Fruit fly (Drosophila melanogaster) whole organism, embryonic: Measurements from ENCODE around the gene eya.
A peak's percentile ranks its signal among the peaks of the same experiment; 100 is the strongest.

Experiments
- Awh ChIP-seq: fragments of 200-800 bp; sonication (Bioruptor generic); IDR thresholded peaks from 2 replicates; pipeline ENCODE4, ENCODE4 v1.3.6; 2022; ENCODE audit warnings: missing biosample characterization, missing genetic modification characterization
- B-H1 ChIP-seq: fragments of 200-800 bp; sonication (Bioruptor generic); IDR thresholded peaks from 3 replicates; pipeline ENCODE4 v1.3.6; 2022; ENCODE audit warnings: missing biosample characterization, missing genetic modification characterization
- C15 ChIP-seq: fragments of 200-800 bp; sonication (Bioruptor generic); IDR thresholded peaks from 3 replicates; pipeline ENCODE4 v1.3.6; 2022; ENCODE audit warnings: missing biosample characterization, missing genetic modification characterization
- CG10274 ChIP-seq: fragments of 200-800 bp; sonication (Bioruptor generic); optimal IDR thresholded peaks from 3 replicates; lab custom pipeline; 2017; ENCODE audit warnings: missing biosample characterization, mild to moderate bottlenecking, missing genetic modification characterization
- CG13624 ChIP-seq: fragments of 200-800 bp; sonication (Bioruptor generic); optimal IDR thresholded peaks from 2 replicates; lab custom pipeline; 2016; ENCODE audit warnings: missing biosample characterization, missing genetic modification characterization
- CG14965 ChIP-seq: fragments of 200-800 bp; sonication (Bioruptor generic); optimal IDR thresholded peaks from 2 replicates; lab custom pipeline; 2016; ENCODE audit warnings: missing biosample characterization, missing genetic modification characterization, borderline replicate concordance
- CG1603 ChIP-seq: fragments of 200-800 bp; sonication (Bioruptor generic); optimal IDR thresholded peaks from 2 replicates; lab custom pipeline; 2019; ENCODE audit warnings: missing biosample characterization, mild to moderate bottlenecking, missing genetic modification characterization, moderate library complexity
- CG17328 ChIP-seq: fragments of 200-800 bp; sonication (Bioruptor generic); IDR thresholded peaks from 2 replicates; pipeline ENCODE4 v1.3.6; 2022; ENCODE audit warnings: missing biosample characterization, missing genetic modification characterization
- CG17802 ChIP-seq: fragments of 200-800 bp; sonication (Bioruptor generic); optimal IDR thresholded peaks from 2 replicates; lab custom pipeline; 2018; ENCODE audit warnings: missing biosample characterization, mild to moderate bottlenecking, missing genetic modification characterization, moderate library complexity
- CG1832 ChIP-seq: fragments of 200-800 bp; sonication (Bioruptor generic); optimal IDR thresholded peaks from 2 replicates; lab custom pipeline; 2017; ENCODE audit warnings: missing biosample characterization, mild to moderate bottlenecking, missing genetic modification characterization, inconsistent platforms
- CG18619 ChIP-seq: fragments of 200-800 bp; sonication (Bioruptor generic); optimal IDR thresholded peaks from 3 replicates; lab custom pipeline; 2017; ENCODE audit warnings: missing biosample characterization, mild to moderate bottlenecking, missing genetic modification characterization
- CG2120 ChIP-seq: fragments of 200-800 bp; sonication (Bioruptor generic); optimal IDR thresholded peaks from 3 replicates; lab custom pipeline; 2016; ENCODE audit warnings: missing biosample characterization, missing genetic modification characterization
- CG4282 ChIP-seq: fragments of 200-800 bp; sonication (Bioruptor generic); optimal IDR thresholded peaks from 2 replicates; lab custom pipeline; 2016; ENCODE audit warnings: missing biosample characterization, missing genetic modification characterization
- CG43689 ChIP-seq: fragments of 200-800 bp; sonication (Bioruptor generic); IDR thresholded peaks from 2 replicates; pipeline ENCODE4 v1.3.6; 2022; ENCODE audit warnings: missing biosample characterization, missing genetic modification characterization
- CG7556 ChIP-seq: fragments of 200-800 bp; sonication (Bioruptor generic); optimal IDR thresholded peaks from 2 replicates; lab custom pipeline; 2017; ENCODE audit warnings: missing biosample characterization, mild to moderate bottlenecking, missing genetic modification characterization
- CG8388 ChIP-seq: fragments of 200-800 bp; sonication (Bioruptor generic); optimal IDR thresholded peaks from 2 replicates; lab custom pipeline; 2019; ENCODE audit warnings: missing biosample characterization, mild to moderate bottlenecking, missing genetic modification characterization, moderate library complexity
- CG9876 ChIP-seq: fragments of 200-800 bp; sonication (Bioruptor generic); optimal IDR thresholded peaks from 2 replicates; lab custom pipeline; 2016; ENCODE audit warnings: missing biosample characterization, missing genetic modification characterization
- Deaf1 ChIP-seq: fragments of 200-800 bp; optimal IDR thresholded peaks from 3 replicates; lab custom pipeline; 2019; ENCODE audit warnings: missing biosample characterization, mild to moderate bottlenecking, missing genetic modification characterization, moderate library complexity
- Dfd ChIP-seq, 2 experiments: fragments of >200 bp; optimal IDR thresholded peaks; 2 replicates each; lab custom pipeline; 2017; ENCODE audit warnings: missing biosample characterization in 2 of 2, missing genetic modification characterization in 2 of 2
- Doc2 ChIP-seq: fragments of 200-800 bp; sonication (Bioruptor generic); IDR thresholded peaks from 2 replicates; pipeline ENCODE4 v1.3.6; 2022; ENCODE audit warnings: missing biosample characterization, missing genetic modification characterization
- Ets65A ChIP-seq: fragments of 200-800 bp; sonication (Bioruptor generic); peaks from one replicate; lab custom pipeline; 2016; ENCODE audit warnings: missing biosample characterization, missing genetic modification characterization
- Hr39 ChIP-seq: fragments of >200 bp; optimal IDR thresholded peaks from 2 replicates; lab custom pipeline; 2017
- NK7.1 ChIP-seq: fragments of 200-800 bp; sonication (Bioruptor generic); optimal IDR thresholded peaks from 3 replicates; lab custom pipeline; 2016; ENCODE audit warnings: missing biosample characterization, missing genetic modification characterization
- Nf-YB ChIP-seq: fragments of 200-800 bp; sonication (Bioruptor generic); optimal IDR thresholded peaks from 3 replicates; lab custom pipeline; 2019; ENCODE audit warnings: missing biosample characterization, mild to moderate bottlenecking, missing genetic modification characterization, moderate library complexity
- Nf-YC ChIP-seq: fragments of 200-800 bp; optimal IDR thresholded peaks from 3 replicates; lab custom pipeline; 2019; ENCODE audit warnings: missing biosample characterization, mild to moderate bottlenecking, missing genetic modification characterization, moderate library complexity
- Pdp1 ChIP-seq, 2 experiments: fragments of 200-800 bp; sonication (Bioruptor generic); optimal IDR thresholded peaks; 3 replicates each; lab custom pipeline; 2016; ENCODE audit warnings: missing biosample characterization in 2 of 2, missing genetic modification characterization in 2 of 2, mild to moderate bottlenecking in 1 of 2, moderate library complexity in 1 of 2
- Taf1 ChIP-seq: fragments of 200-800 bp; sonication (Bioruptor generic); IDR thresholded peaks from 2 replicates; pipeline ENCODE4 v1.3.6; 2022; ENCODE audit warnings: missing biosample characterization, missing genetic modification characterization
- ab ChIP-seq: fragments of 200-800 bp; sonication (Bioruptor generic); optimal IDR thresholded peaks from 2 replicates; lab custom pipeline; 2016; ENCODE audit warnings: missing biosample characterization, missing genetic modification characterization
- abd-A ChIP-seq: fragments of 200-800 bp; sonication (Bioruptor generic); optimal IDR thresholded peaks from 3 replicates; lab custom pipeline; 2019; ENCODE audit warnings: missing biosample characterization, mild to moderate bottlenecking, missing genetic modification characterization, moderate library complexity
- chinmo ChIP-seq: fragments of 200-800 bp; sonication (Bioruptor generic); IDR thresholded peaks from 4 replicates; pipeline ENCODE4 v1.3.6; 2022; ENCODE audit warnings: missing biosample characterization, missing genetic modification characterization; ENCODE audit not compliant: partially characterized antibody
- crol ChIP-seq: fragments of 200-800 bp; sonication (Bioruptor generic); IDR thresholded peaks from 2 replicates; pipeline ENCODE4 v1.3.6; 2022; ENCODE audit warnings: missing biosample characterization, missing genetic modification characterization
- dan ChIP-seq: fragments of 200-800 bp; sonication (Bioruptor generic); IDR thresholded peaks from 2 replicates; pipeline ENCODE4 v1.3.6; 2022; ENCODE audit warnings: missing biosample characterization, missing genetic modification characterization
- ewg ChIP-seq: fragments of 200-800 bp; sonication (Bioruptor generic); optimal IDR thresholded peaks from 3 replicates; lab custom pipeline; 2017; ENCODE audit warnings: mild to moderate bottlenecking, missing biosample characterization, missing genetic modification reagents, missing genetic modification characterization
- eyg ChIP-seq: fragments of 200-800 bp; sonication (Bioruptor generic); optimal IDR thresholded peaks from 3 replicates; lab custom pipeline; 2016; ENCODE audit warnings: missing biosample characterization, missing genetic modification characterization
- fd96Cb ChIP-seq: fragments of 200-800 bp; sonication (Bioruptor generic); optimal IDR thresholded peaks from 2 replicates; lab custom pipeline; 2018; ENCODE audit warnings: missing biosample characterization, mild to moderate bottlenecking, missing genetic modification characterization, moderate library complexity
- gce ChIP-seq: fragments of 200-800 bp; sonication (Bioruptor generic); IDR thresholded peaks from 3 replicates; pipeline ENCODE4 v1.3.6; 2022; ENCODE audit warnings: missing biosample characterization, missing genetic modification characterization
- gcm2 ChIP-seq: fragments of 200-800 bp; sonication (Bioruptor generic); optimal IDR thresholded peaks from 2 replicates; lab custom pipeline; 2016; ENCODE audit warnings: missing biosample characterization, missing genetic modification characterization
- grn ChIP-seq: fragments of 200-800 bp; sonication (Bioruptor generic); optimal IDR thresholded peaks from 3 replicates; lab custom pipeline; 2017; ENCODE audit warnings: missing biosample characterization, missing genetic modification characterization
- gt ChIP-seq: fragments of 200-800 bp; sonication (Bioruptor generic); IDR thresholded peaks from 2 replicates; pipeline ENCODE4 v1.3.6; 2022; ENCODE audit warnings: missing biosample characterization, missing genetic modification characterization
- hth ChIP-seq: fragments of >200 bp; optimal IDR thresholded peaks from 2 replicates; lab custom pipeline; 2017; ENCODE audit warnings: inconsistent platforms
- insv ChIP-seq, 2 experiments: fragments of 200-800 bp; sonication (Bioruptor generic); optimal IDR thresholded peaks; 3 replicates each; lab custom pipeline; 2016 to 2018; ENCODE audit warnings: missing biosample characterization in 2 of 2, missing genetic modification characterization in 2 of 2
- kah ChIP-seq: fragments of 200-800 bp; sonication (Bioruptor generic); optimal IDR thresholded peaks from 2 replicates; lab custom pipeline; 2018; ENCODE audit warnings: missing biosample characterization, mild to moderate bottlenecking, missing genetic modification characterization
- mam ChIP-seq: fragments of 200-800 bp; sonication (Bioruptor generic); optimal IDR thresholded peaks from 3 replicates; lab custom pipeline; 2016; ENCODE audit warnings: missing biosample characterization, missing genetic modification characterization
- nerfin-1 ChIP-seq: fragments of 200-800 bp; sonication (Bioruptor generic); optimal IDR thresholded peaks from 3 replicates; lab custom pipeline; 2019; ENCODE audit warnings: missing biosample characterization, mild to moderate bottlenecking, missing genetic modification characterization, moderate library complexity
- pan ChIP-seq, 4 experiments: fragments of >200 bp in 3 of 4; fragments of 200-800 bp in 1 of 4; sonication (Bioruptor generic) in 1 of 4; optimal IDR thresholded peaks in 3 of 4; IDR thresholded peaks in 1 of 4; 2 replicates each; pipeline versions ENCODE4 v1.3.6 to Lab custom; 2017 to 2022; ENCODE audit warnings: missing biosample characterization in 2 of 4, missing genetic modification characterization in 2 of 4, mixed read lengths in 1 of 4
- pros ChIP-seq: fragments of 200-800 bp; sonication (Bioruptor generic); optimal IDR thresholded peaks from 3 replicates; lab custom pipeline; 2019; ENCODE audit warnings: missing biosample characterization, mild to moderate bottlenecking, missing genetic modification characterization, moderate library complexity
- sens ChIP-seq: fragments of 200-800 bp; sonication (Bioruptor generic); peaks from one replicate; lab custom pipeline; 2016; ENCODE audit warnings: missing biosample characterization, missing genetic modification characterization
- seq ChIP-seq: fragments of 200-800 bp; sonication (Bioruptor generic); IDR thresholded peaks from 2 replicates; pipeline ENCODE4 v1.3.6; 2022; ENCODE audit warnings: missing biosample characterization, missing genetic modification characterization
- sr ChIP-seq: fragments of 200-800 bp; sonication (Bioruptor generic); IDR thresholded peaks from 3 replicates; pipeline ENCODE4 v1.3.6; 2022; ENCODE audit warnings: missing biosample characterization, missing genetic modification characterization
- vvl ChIP-seq: fragments of 200-800 bp; sonication (Bioruptor generic); IDR thresholded peaks from 2 replicates; pipeline ENCODE4 v1.3.6; 2022; ENCODE audit warnings: missing biosample characterization, missing genetic modification characterization
- z ChIP-seq: fragments of 200-800 bp; sonication (Bioruptor generic); IDR thresholded peaks from 3 replicates; pipeline ENCODE4 v1.3.6; 2022; ENCODE audit warnings: missing biosample characterization, missing genetic modification characterization

The eya gene

dm6 chr2L:6551452-6551851 lies 4.7 kb upstream of the eya start:
- peak; percentile 66 for TF ChIP-seq CG10274 (GFP tag; lab: Kevin White, UChicago)
- no peak for TF ChIP-seq vvl (GFP tag; lab: Robert Waterston, UW)
- TF ChIP-seq CG14965 (GFP tag; lab: Kevin White, UChicago) = no peak
- peak; percentile 71 for TF ChIP-seq sens (GFP tag; lab: Kevin White, UChicago)

dm6 chr2L:6550809-6551208 lies 4.0 kb upstream of the eya start:
- TF ChIP-seq NK7.1 (GFP tag; lab: Kevin White, UChicago) = no peak
- TF ChIP-seq Awh (GFP tag; lab: Robert Waterston, UW) = peak; percentile 89
- no peak for TF ChIP-seq Dfd (GFP tag; optimal IDR thresholded peaks at IDR 0.05; lab: Kevin White, UChicago)
- TF ChIP-seq CG8388 (GFP tag; lab: Kevin White, UChicago) = no peak
- peak; percentile 72 for TF ChIP-seq abd-A (tag; lab: Kevin White, UChicago)
- peak; percentile 59 for TF ChIP-seq Ets65A
- no peak for TF ChIP-seq sr (GFP tag; lab: Robert Waterston, UW)
- no peak for TF ChIP-seq hth (lab: Kevin White, UChicago)
- no peak for TF ChIP-seq CG13624
- TF ChIP-seq vvl (GFP tag; lab: Robert Waterston, UW) = peak; percentile 74
- TF ChIP-seq CG4282 (GFP tag; lab: Kevin White, UChicago) = no peak
- TF ChIP-seq grn (GFP tag; lab: Kevin White, UChicago) = peak; percentile 50
- TF ChIP-seq eyg (GFP tag; lab: Kevin White, UChicago) = no peak
- 0 out of 4 replicates have a peak, but pooled peaks have one; percentile 20 for TF ChIP-seq chinmo (GFP tag; lab: Robert Waterston, UW)
- no peak for TF ChIP-seq pan (optimal IDR thresholded peaks at IDR 0.05; lab: Kevin White, UChicago)
- no peak for TF ChIP-seq pan (GFP tag; optimal IDR thresholded peaks at IDR 0.05 in 1 of 2, IDR thresholded peaks at IDR 0.05 in 1 of 2)
- no peak for TF ChIP-seq mam (GFP tag; lab: Kevin White, UChicago)
- no peak for TF ChIP-seq gt (GFP tag; lab: Robert Waterston, UW)
- no peak for TF ChIP-seq fd96Cb
- no peak for TF ChIP-seq nerfin-1 (tag; lab: Kevin White, UChicago)
- TF ChIP-seq Pdp1 (GFP tag; optimal IDR thresholded peaks at IDR 0.05; lab: Kevin White, UChicago) = no peak
- no peak for TF ChIP-seq dan (GFP tag; lab: Robert Waterston, UW)
- TF ChIP-seq CG7556 (GFP tag; lab: Kevin White, UChicago) = no peak
- TF ChIP-seq CG1603 (tag; lab: Kevin White, UChicago) = no peak
- no peak for TF ChIP-seq Taf1 (GFP tag; lab: Robert Waterston, UW)
- no peak for TF ChIP-seq CG17328 (GFP tag; lab: Robert Waterston, UW)
- TF ChIP-seq Hr39 = no peak
- TF ChIP-seq Doc2 (GFP tag; lab: Robert Waterston, UW) = no peak
- no peak for TF ChIP-seq C15 (GFP tag; lab: Robert Waterston, UW)
- no peak for TF ChIP-seq CG17802 (tag; lab: Kevin White, UChicago)
- no peak for TF ChIP-seq pros (GFP tag; lab: Kevin White, UChicago)
- TF ChIP-seq gcm2 (GFP tag; lab: Kevin White, UChicago) = no peak
- TF ChIP-seq insv (GFP tag; optimal IDR thresholded peaks at IDR 0.05; lab: Kevin White, UChicago) = no peak
- TF ChIP-seq B-H1 (GFP tag; lab: Robert Waterston, UW) = no peak
- TF ChIP-seq, all 482 proteins: peak for 6

DNA sequence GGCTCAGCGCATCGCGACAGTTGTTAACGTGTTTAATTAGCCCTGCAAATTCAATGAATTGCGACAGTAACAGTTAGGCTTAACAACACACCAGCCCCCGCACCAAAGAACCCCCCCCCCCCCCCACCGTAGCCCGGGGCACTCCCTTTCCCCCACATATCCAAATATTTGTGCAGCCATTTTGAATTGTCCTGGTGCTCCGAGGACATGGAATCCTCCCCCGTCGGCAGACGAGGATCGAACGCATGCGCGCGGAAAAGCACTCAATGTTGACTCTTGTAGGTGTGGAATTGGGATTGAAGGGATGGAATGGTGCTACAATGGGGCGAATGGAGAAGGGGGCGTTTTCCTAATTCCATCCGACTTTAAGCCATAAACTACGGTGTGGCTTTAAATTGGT lies 1.2 kb upstream of the eya start:
- TF ChIP-seq CG2120 (GFP tag; lab: Kevin White, UChicago) (no peak), CG9876 (GFP tag; lab: Kevin White, UChicago) (no peak), crol (GFP tag; lab: Robert Waterston, UW) (peak; percentile 68; the same call in 1 of the 2 replicates), kah (GFP tag; lab: Kevin White, UChicago) (no peak), Deaf1 (tag; lab: Kevin White, UChicago) (peak; percentile 36), ab (GFP tag; lab: Kevin White, UChicago) (no peak), gce (GFP tag; lab: Robert Waterston, UW) (no peak), CG1832 (GFP tag; lab: Kevin White, UChicago) (peak; percentile 7), z (peak; percentile 91), CG43689 (GFP tag; lab: Robert Waterston, UW) (no peak), seq (GFP tag; lab: Robert Waterston, UW) (peak; percentile 59; the same call in 1 of the 2 replicates), ewg (peak; percentile 82), CG18619 (GFP tag; lab: Kevin White, UChicago) (no peak), Nf-YB (GFP tag; lab: Kevin White, UChicago) (peak; percentile 79), Nf-YC (peak; percentile 88)
